Worm (Caenorhabditis elegans) whole organism, L1 larva: ENCODE data around the gene lgc-38.

ENCODE experiments used
- mep-1 ChIP-seq: fragments of 150-350 bp; optimal IDR thresholded peaks from 2 replicates; lab custom pipeline; 2014; ENCODE audit warnings: missing biosample characterization, missing genetic modification characterization
- nhr-71 ChIP-seq: sonication (generic microtip); optimal IDR thresholded peaks from 2 replicates; lab custom pipeline; 2016; ENCODE audit warnings: mild to moderate bottlenecking, missing genetic modification characterization, moderate library complexity, missing compliant biosample characterization

- no peak for TF ChIP-seq nhr-71 (tag; lab: Kevin White, UChicago)
- TF ChIP-seq mep-1 (tag; lab: Kevin White, UChicago) = no peak
These were observed 38.2 kb upstream of the lgc-38 start for ce11 chrIII:6970744-6971143.
